Fruit fly (Drosophila melanogaster) whole organism, prepupa: ENCODE data around the gene CG31908.

ENCODE experiments used
- CG11762 ChIP-seq: fragments of 200-800 bp; sonication (Bioruptor generic); optimal IDR thresholded peaks from 3 replicates; lab custom pipeline; 2016; ENCODE audit warnings: missing biosample characterization, missing genetic modification characterization; ENCODE audit not compliant: insufficient read depth
- CG15336 ChIP-seq: fragments of 200-800 bp; sonication (Bioruptor generic); IDR thresholded peaks from 2 replicates; pipeline ENCODE4 v1.3.6; 2022; ENCODE audit warnings: missing biosample characterization, missing genetic modification characterization
- CG16779 ChIP-seq: fragments of 200-800 bp; sonication (Bioruptor generic); optimal IDR thresholded peaks from 3 replicates; lab custom pipeline; 2017; ENCODE audit warnings: missing biosample characterization, mild to moderate bottlenecking, missing genetic modification characterization
- CG6276 ChIP-seq: fragments of 200-800 bp; sonication (Bioruptor generic); optimal IDR thresholded peaks from 2 replicates; lab custom pipeline; 2017; ENCODE audit warnings: missing biosample characterization, mild to moderate bottlenecking, missing genetic modification characterization
- Lpt ChIP-seq: fragments of 200-800 bp; sonication (Bioruptor generic); optimal IDR thresholded peaks from 3 replicates; lab custom pipeline; 2016; ENCODE audit warnings: missing biosample characterization, missing genetic modification characterization
- ss ChIP-seq, 2 experiments: fragments of 200-800 bp; sonication (Bioruptor generic); optimal IDR thresholded peaks; 2 replicates in 1 of 2; 3 replicates in 1 of 2; lab custom pipeline; 2017 to 2018; ENCODE audit warnings: mild to moderate bottlenecking in 2 of 2, missing biosample characterization in 2 of 2, missing genetic modification characterization in 2 of 2, moderate library complexity in 1 of 2
- svp ChIP-seq: fragments of 200-800 bp; sonication (Bioruptor generic); peaks from one replicate; lab custom pipeline; 2016; ENCODE audit warnings: missing biosample characterization, missing genetic modification characterization

DNA sequence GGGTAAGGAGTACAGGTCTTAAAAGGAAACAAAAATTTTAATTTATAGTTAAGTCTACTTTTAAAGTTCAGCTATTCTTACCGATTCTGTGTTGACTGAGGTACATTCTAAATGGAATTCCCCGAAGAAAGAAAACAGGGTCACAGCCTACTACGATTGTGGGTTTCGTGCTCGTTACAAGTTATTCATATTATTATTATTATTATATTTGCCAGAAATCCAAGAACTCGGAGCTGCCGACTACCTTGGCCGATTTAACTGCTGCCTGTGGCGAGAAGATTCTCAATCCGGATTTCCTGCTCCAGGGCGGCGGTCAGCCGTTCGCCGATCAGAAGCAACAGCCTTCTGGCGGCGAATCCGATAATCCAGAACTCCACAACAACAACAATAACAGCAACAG is 33.6 kb upstream of the CG31908 start, which contains the start of gene Mst27D:
- TF ChIP-seq CG15336 (GFP tag; lab: Robert Waterston, UW) (no peak), CG16779 (tag; lab: Kevin White, UChicago) (no peak), Lpt (GFP tag; lab: Kevin White, UChicago) (no peak), ss (GFP tag; optimal IDR thresholded peaks at IDR 0.05; lab: Kevin White, UChicago) (no peak), svp (GFP tag; lab: Kevin White, UChicago) (no peak), CG11762 (GFP tag; lab: Kevin White, UChicago) (no peak), CG6276 (GFP tag; lab: Kevin White, UChicago) (no peak)
